Worm (Caenorhabditis elegans): ENCODE measurements around the gene T22B7.4.

ce11 chrX:5689077-5689476 lies 47.9 kb upstream of the T22B7.4 start:
- TF ChIP-seq F49E8.2 (tag; optimal IDR thresholded peaks at IDR 0.05; ENCODE audit: borderline replicate concordance): no peak
- TF ChIP-seq aly-2 (tag; optimal IDR thresholded peaks at IDR 0.05): no peak
- TF ChIP-seq ama-1 (optimal IDR thresholded peaks at IDR 0.05): no peak
- TF ChIP-seq dmd-6 (GFP tag; IDR thresholded peaks at IDR 0.05): no peak
- TF ChIP-seq tra-1 (GFP tag; IDR thresholded peaks at IDR 0.05): no peak
- TF ChIP-seq fkh-10 (GFP tag; optimal IDR thresholded peaks at IDR 0.05): no peak
- TF ChIP-seq arid-1 (GFP tag; conservative IDR thresholded peaks at IDR 0.05): no peak
- TF ChIP-seq lin-39 (tag; optimal IDR thresholded peaks at IDR 0.05): no peak
- no peak for TF ChIP-seq fos-1 (tag; optimal IDR thresholded peaks at IDR 0.05)
- no peak for TF ChIP-seq attf-4 (tag; optimal IDR thresholded peaks at IDR 0.05)
- no peak for TF ChIP-seq nhr-237 (tag; optimal IDR thresholded peaks at IDR 0.05)
- TF ChIP-seq ces-1 (GFP tag; optimal IDR thresholded peaks at IDR 0.05): no peak

Data from whole organism, L4 larva.